Fruit fly (Drosophila melanogaster): ENCODE results near the gene CG13887.

CG13887 gene

dm6 chr3L:819297-819886 is 18.3 kb upstream of the CG13887 start (continued):
- peak; percentile 86 for TF ChIP-seq CG11093 (GFP tag; IDR thresholded peaks at IDR 0.05)
- peak; percentile 77 for TF ChIP-seq ftz-f1 (GFP tag; optimal IDR thresholded peaks at IDR 0.05)
- peak; percentile 84 for TF ChIP-seq CG8089 (GFP tag; optimal IDR thresholded peaks at IDR 0.05)
- TF ChIP-seq CG9727 (GFP tag; optimal IDR thresholded peaks at IDR 0.05), result peak; percentile 68
- TF ChIP-seq CG6689 (GFP tag; IDR thresholded peaks at IDR 0.05), result peak; percentile 90
- peak; percentile 65 for TF ChIP-seq fu2 (GFP tag; optimal IDR thresholded peaks at IDR 0.05)
- no peak for TF ChIP-seq CG33557 (GFP tag; optimal IDR thresholded peaks at IDR 0.05)
- TF ChIP-seq wor (GFP tag; IDR thresholded peaks at IDR 0.05), result peak; percentile 88
- peak; percentile 92 for TF ChIP-seq esg (GFP tag; conservative IDR thresholded peaks at IDR 0.05)
- peak; percentile 81 for TF ChIP-seq pho (GFP tag; optimal IDR thresholded peaks at IDR 0.05)
- peak; percentile 94 for TF ChIP-seq Rfx (GFP tag; IDR thresholded peaks at IDR 0.05)
- no peak for TF ChIP-seq lbe (GFP tag; optimal IDR thresholded peaks at IDR 0.05)
- TF ChIP-seq gsb-n (tag; optimal IDR thresholded peaks at IDR 0.05), result peak; percentile 73
- TF ChIP-seq Poxn (GFP tag; IDR thresholded peaks at IDR 0.05), result peak; percentile 33; the same call in 1 of the 2 replicates
- TF ChIP-seq crol (GFP tag; IDR thresholded peaks at IDR 0.05), result peak; percentile 35; the same call in 1 of the 2 replicates
- TF ChIP-seq Dref (GFP tag; IDR thresholded peaks at IDR 0.05), result peak; percentile 36; the same call in 1 of the 2 replicates
- peak; percentile 82 for TF ChIP-seq cas (GFP tag; IDR thresholded peaks at IDR 0.05)
- TF ChIP-seq CG10209 (GFP tag; optimal IDR thresholded peaks at IDR 0.05), result peak; percentile 79
- peak; percentile 87 for TF ChIP-seq onecut (GFP tag; IDR thresholded peaks at IDR 0.05)
- TF ChIP-seq slp2 (GFP tag; optimal IDR thresholded peaks at IDR 0.05), result peak; percentile 84
- TF ChIP-seq CG1233 (GFP tag; optimal IDR thresholded peaks at IDR 0.05), result peak; percentile 79
- TF ChIP-seq zen (tag; optimal IDR thresholded peaks at IDR 0.05), result peak; percentile 27
- TF ChIP-seq gro (GFP tag; optimal IDR thresholded peaks at IDR 0.05), result peak; percentile 93
- TF ChIP-seq CG10543 (GFP tag; optimal IDR thresholded peaks at IDR 0.05), result peak; percentile 82
- TF ChIP-seq Side (GFP tag; optimal IDR thresholded peaks at IDR 0.05), result peak; percentile 84
- TF ChIP-seq CG9609 (GFP tag; optimal IDR thresholded peaks at IDR 0.05), result peak; percentile 84
- peak; percentile 52 for TF ChIP-seq Nf-YC (tag; optimal IDR thresholded peaks at IDR 0.05)
- TF ChIP-seq insv (GFP tag; optimal IDR thresholded peaks at IDR 0.05), result peak in 1 of 2 experiments; percentile 22
- TF ChIP-seq CG6791 (GFP tag; IDR thresholded peaks at IDR 0.05; ENCODE audit: partially characterized antibody), result no peak
- TF ChIP-seq vfl (GFP tag; optimal IDR thresholded peaks at IDR 0.05), result peak; percentile 80
- TF ChIP-seq CG14441 (GFP tag; IDR thresholded peaks at IDR 0.05), result peak; percentile 94
- TF ChIP-seq ro (GFP tag; IDR thresholded peaks at IDR 0.05), result peak; percentile 71
- peak; percentile 41 for TF ChIP-seq CG8290 (GFP tag; optimal IDR thresholded peaks at IDR 0.05)
- TF ChIP-seq CG8290 (tag; optimal IDR thresholded peaks at IDR 0.05), result peak in 1 of 2 experiments; percentile 97
- peak; percentile 82 for TF ChIP-seq disco-r (GFP tag; optimal IDR thresholded peaks at IDR 0.05)
- peak; percentile 84 for TF ChIP-seq CG12391 (tag; optimal IDR thresholded peaks at IDR 0.05)
- TF ChIP-seq CG31441 (GFP tag; IDR thresholded peaks at IDR 0.05), result peak; percentile 75
- no peak for TF ChIP-seq hth (optimal IDR thresholded peaks at IDR 0.05)
- TF ChIP-seq repo (GFP tag; optimal IDR thresholded peaks at IDR 0.05), result peak; percentile 84
- TF ChIP-seq HLH54F (GFP tag; optimal IDR thresholded peaks at IDR 0.05), result peak; percentile 87
- peak; percentile 57 for TF ChIP-seq CG8359 (GFP tag; optimal IDR thresholded peaks at IDR 0.05; ENCODE audit: borderline replicate concordance)
- TF ChIP-seq stc (GFP tag; IDR thresholded peaks at IDR 0.05), result peak; percentile 94
- TF ChIP-seq br (optimal IDR thresholded peaks at IDR 0.05), result no peak
- peak; percentile 57 for TF ChIP-seq CG17802 (tag; optimal IDR thresholded peaks at IDR 0.05)
- TF ChIP-seq CG4404 (GFP tag; IDR thresholded peaks at IDR 0.05), result peak; percentile 66
- peak; percentile 58 for TF ChIP-seq TFAM (GFP tag; optimal IDR thresholded peaks at IDR 0.05)
- peak; percentile 67 for TF ChIP-seq p53 (GFP tag; optimal IDR thresholded peaks at IDR 0.05)
- TF ChIP-seq CG7372 (GFP tag; IDR thresholded peaks at IDR 0.05), result peak; percentile 92
- peak; percentile 73 for TF ChIP-seq schlank (tag; optimal IDR thresholded peaks at IDR 0.05)
- no peak for TF ChIP-seq mld (GFP tag; IDR thresholded peaks at IDR 0.05; ENCODE audit: partially characterized antibody)
- TF ChIP-seq Ssrp (tag; optimal IDR thresholded peaks at IDR 0.05), result peak; percentile 83
- TF ChIP-seq bcd (GFP tag; optimal IDR thresholded peaks at IDR 0.05), result peak; percentile 86
